Worm (Caenorhabditis elegans) whole organism, early embryonic: Measurements from ENCODE around the gene T07D3.9.
"Not testable (repeated sequence)": the region's sequence is repeated elsewhere in the genome, so short reads cannot be mapped to it uniquely, and the experiment has no call there.

Experiments
- B0310.2 ChIP-seq: sonication (generic microtip); optimal IDR thresholded peaks from 2 replicates; lab custom pipeline; 2016; ENCODE audit warnings: mild to moderate bottlenecking, missing genetic modification characterization, missing compliant biosample characterization
- F13C5.2 ChIP-seq: sonication (generic microtip); optimal IDR thresholded peaks from 2 replicates; lab custom pipeline; 2017; ENCODE audit warnings: mild to moderate bottlenecking, missing genetic modification characterization, inconsistent platforms, missing compliant biosample characterization
- aly-1 ChIP-seq: sonication (generic microtip); optimal IDR thresholded peaks from 2 replicates; lab custom pipeline; 2016; ENCODE audit warnings: missing genetic modification characterization, missing compliant biosample characterization
- ama-1 ChIP-seq: fragments of 150-350 bp; optimal IDR thresholded peaks from 2 replicates; lab custom pipeline; 2014
- ceh-13 ChIP-seq: fragments of 200-800 bp; sonication (Bioruptor generic); optimal IDR thresholded peaks from 2 replicates; lab custom pipeline; 2018; ENCODE audit warnings: mild to moderate bottlenecking, missing genetic modification characterization, missing compliant biosample characterization
- ceh-36 ChIP-seq: sonication (generic microtip); optimal IDR thresholded peaks from 2 replicates; lab custom pipeline; 2016; ENCODE audit warnings: missing genetic modification characterization, inconsistent platforms, missing compliant biosample characterization
- ets-7 ChIP-seq: sonication (generic microtip); optimal IDR thresholded peaks from 2 replicates; lab custom pipeline; 2016; ENCODE audit warnings: missing genotype, missing genetic modification characterization, missing compliant biosample characterization
- flt-1 ChIP-seq: fragments of 200-800 bp; sonication (Bioruptor generic); IDR thresholded peaks from 2 replicates; pipeline ENCODE4 v1.3.6; 2022; ENCODE audit warnings: missing genetic modification characterization, missing compliant biosample characterization
- hmbx-1 ChIP-seq: sonication (generic microtip); optimal IDR thresholded peaks from 2 replicates; lab custom pipeline; 2016; ENCODE audit warnings: mild to moderate bottlenecking, missing genetic modification characterization, missing compliant biosample characterization
- hmg-4 ChIP-seq: fragments of 200-800 bp; sonication (Bioruptor generic); optimal IDR thresholded peaks from 2 replicates; lab custom pipeline; 2018; ENCODE audit warnings: mild to moderate bottlenecking, missing genetic modification characterization, missing compliant biosample characterization
- hnd-1 ChIP-seq: sonication (generic microtip); optimal IDR thresholded peaks from 2 replicates; lab custom pipeline; 2016; ENCODE audit warnings: missing genetic modification characterization, missing compliant biosample characterization
- pes-1 ChIP-seq: fragments of 200-800 bp; sonication (Bioruptor generic); IDR thresholded peaks from 2 replicates; pipeline ENCODE4 v1.3.6; 2022; ENCODE audit warnings: missing genetic modification reagents, missing genetic modification characterization, missing compliant biosample characterization
- scrt-1 ChIP-seq: fragments of 200-800 bp; sonication (Bioruptor generic); IDR thresholded peaks from 2 replicates; pipeline ENCODE4 v1.3.6; 2022; ENCODE audit warnings: missing genetic modification characterization, missing compliant biosample characterization
- sea-1 ChIP-seq: fragments of 200-800 bp; sonication (Bioruptor generic); conservative IDR thresholded peaks from 2 replicates; pipeline ENCODE4 v1.3.6; 2022; ENCODE audit warnings: missing genetic modification characterization, missing compliant biosample characterization
- tbx-11 ChIP-seq: fragments of 200-800 bp; sonication (Bioruptor generic); IDR thresholded peaks from 2 replicates; pipeline ENCODE4 v1.3.6; 2022; ENCODE audit warnings: missing genetic modification characterization, missing compliant biosample characterization
- tbx-37 ChIP-seq: fragments of 200-800 bp; sonication (Bioruptor generic); conservative IDR thresholded peaks from 2 replicates; pipeline ENCODE4 v1.3.6; 2022; ENCODE audit warnings: missing genetic modification reagents, missing genetic modification characterization, missing compliant biosample characterization
- tra-4 ChIP-seq: sonication (generic microtip); optimal IDR thresholded peaks from 2 replicates; lab custom pipeline; 2017; ENCODE audit warnings: missing genetic modification characterization, missing compliant biosample characterization

Gene T07D3.9

DNA sequence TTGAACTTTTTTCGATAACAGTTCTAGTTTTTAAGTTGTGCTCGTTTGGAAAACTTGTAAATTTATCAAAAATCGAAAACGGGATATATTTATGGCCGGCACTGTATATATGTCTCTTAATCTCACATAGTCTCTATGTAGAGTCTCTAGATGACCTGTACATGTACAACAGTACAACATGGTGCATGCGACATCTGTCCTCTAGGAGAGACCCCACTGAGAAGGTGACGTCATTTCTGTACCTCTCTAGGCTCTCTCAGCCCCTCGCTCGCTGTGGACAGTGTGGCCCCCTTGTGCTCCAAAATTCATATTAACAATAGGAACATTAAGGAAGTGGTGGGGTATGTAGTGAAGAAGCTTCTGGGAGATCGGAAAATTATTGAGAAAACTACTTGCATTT, 36.6 kb upstream of the T07D3.9 start:
- TF ChIP-seq ceh-36 (no peak), tra-4 (no peak), sea-1 (GFP tag; lab: Robert Waterston, UW) (0 out of 2 replicates have a peak, but pooled peaks have one; percentile 22), B0310.2 (tag; lab: Kevin White, UChicago) (no peak), tbx-11 (GFP tag; lab: Robert Waterston, UW) (no peak), hnd-1 (tag; lab: Kevin White, UChicago) (no peak)

DNA sequence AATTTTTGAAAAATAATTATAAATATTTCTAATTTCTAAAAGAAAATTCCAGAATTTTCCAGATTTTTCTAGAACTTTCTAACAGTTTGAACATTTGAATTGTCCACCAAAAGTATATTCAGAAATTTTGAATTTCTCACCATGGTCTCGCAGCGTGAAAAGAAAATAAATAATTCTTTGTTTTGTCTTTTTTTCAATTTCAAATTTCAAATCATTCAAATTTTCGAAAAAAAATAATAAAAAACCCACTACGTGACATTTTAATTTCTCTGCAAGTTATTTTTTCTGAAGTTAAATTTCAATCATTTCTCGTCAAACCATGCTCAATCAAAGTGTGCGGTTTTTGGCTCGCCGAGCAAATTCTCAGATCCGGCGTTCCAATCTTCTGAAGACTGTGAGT, 32.0 kb upstream of the T07D3.9 start, which contains the start of gene acs-15:
acs-15 (plus strand) TSS at position 301 of the 400 bp plus-strand sequence.
- TF ChIP-seq tra-4 = no peak

DNA sequence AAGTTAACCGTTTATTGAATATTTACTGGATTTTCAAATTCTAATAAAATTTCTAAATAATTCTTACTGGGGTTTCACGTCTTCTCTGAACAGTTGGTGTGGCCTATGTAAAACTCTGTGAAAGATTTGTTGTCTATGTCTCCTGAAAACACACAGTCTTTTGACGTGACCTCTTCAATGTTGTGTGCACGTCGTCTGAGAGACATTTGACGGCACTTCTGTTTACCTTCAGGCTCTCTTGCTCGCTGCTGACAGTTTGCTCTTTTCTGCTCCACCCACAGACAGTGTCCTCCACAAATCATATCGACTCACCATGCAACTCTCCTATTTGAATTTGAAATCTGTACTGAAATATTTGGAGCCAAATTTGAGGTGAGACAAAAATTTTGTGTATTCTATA, 30.2 kb upstream of the T07D3.9 start, which contains the start of gene fbxc-34:
fbxc-34 (plus strand) TSS at position 301 of the 400 bp plus-strand sequence.
- TF ChIP-seq pes-1 (GFP tag; lab: Robert Waterston, UW); tbx-11 (GFP tag; lab: Robert Waterston, UW); ceh-13 (GFP tag; lab: Kevin White, UChicago): not testable (repeated sequence)

DNA sequence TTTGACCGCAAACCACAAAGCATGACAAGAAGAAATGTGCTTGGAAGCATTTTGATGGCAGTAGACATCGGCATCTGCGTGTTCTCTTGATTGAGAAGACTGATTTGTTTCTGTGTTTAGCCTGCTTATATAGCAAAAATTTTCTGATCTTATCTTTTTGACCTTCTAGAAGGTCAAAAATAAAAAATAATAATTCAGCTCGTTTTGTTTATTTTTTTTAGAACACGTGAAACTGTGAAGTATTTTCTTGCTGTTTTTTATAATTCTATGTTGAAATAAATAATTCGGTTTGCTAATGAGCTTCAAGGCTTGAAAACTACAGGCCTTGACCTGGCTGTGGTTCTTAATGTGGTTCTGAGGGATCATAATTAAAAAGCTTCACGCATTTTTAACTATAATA, 26.6 kb upstream of the T07D3.9 start, which contains the start of gene R07C3.13:
R07C3.13 (minus strand) TSS at position 101 of the 400 bp plus-strand sequence.
- no peak for TF ChIP-seq tra-4
- TF ChIP-seq ama-1 = no peak
- no peak for TF ChIP-seq F13C5.2 (tag; lab: Kevin White, UChicago)
- TF ChIP-seq tbx-11 (GFP tag; lab: Robert Waterston, UW) = no peak
- TF ChIP-seq flt-1 (GFP tag; lab: Robert Waterston, UW) = no peak
- no peak for TF ChIP-seq hmg-4 (GFP tag; lab: Kevin White, UChicago)
- TF ChIP-seq aly-1 (tag; lab: Kevin White, UChicago) = no peak
- no peak for TF ChIP-seq ceh-36
- no peak for TF ChIP-seq scrt-1 (GFP tag; lab: Robert Waterston, UW)

DNA sequence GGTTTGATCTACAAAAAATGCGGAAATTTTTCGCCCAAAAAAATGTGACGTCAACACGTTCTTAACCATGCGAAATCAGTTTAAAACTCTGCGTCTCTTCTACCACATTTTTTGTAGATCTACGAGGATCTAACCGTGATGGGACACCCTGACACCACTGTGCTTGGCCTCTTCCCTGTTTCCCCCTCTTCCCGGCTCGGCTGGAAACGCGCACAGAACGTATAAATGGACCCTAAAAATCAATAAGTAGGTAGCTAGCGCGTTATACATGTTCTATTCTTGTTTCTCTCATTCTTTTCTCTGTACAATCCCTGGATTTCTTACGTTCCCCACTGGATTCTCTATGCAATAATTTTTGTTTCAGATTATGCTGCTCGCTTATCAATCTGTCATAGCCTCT, 22.8 kb upstream of the T07D3.9 start, which contains the start of gene fbxc-28:
fbxc-28 (plus strand) TSS at position 301 of the 400 bp plus-strand sequence.
- TF ChIP-seq ama-1 = no peak
- TF ChIP-seq hnd-1 (tag; lab: Kevin White, UChicago) = no peak
- no peak for TF ChIP-seq aly-1 (tag; lab: Kevin White, UChicago)
- TF ChIP-seq ceh-36 = no peak
- TF ChIP-seq pes-1 (GFP tag; lab: Robert Waterston, UW) = no peak
- TF ChIP-seq ets-7 = no peak
- no peak for TF ChIP-seq tra-4
- TF ChIP-seq F13C5.2 (tag; lab: Kevin White, UChicago) = no peak
- TF ChIP-seq hmg-4 (GFP tag; lab: Kevin White, UChicago) = no peak
- no peak for TF ChIP-seq tbx-37 (GFP tag; lab: Robert Waterston, UW)

DNA sequence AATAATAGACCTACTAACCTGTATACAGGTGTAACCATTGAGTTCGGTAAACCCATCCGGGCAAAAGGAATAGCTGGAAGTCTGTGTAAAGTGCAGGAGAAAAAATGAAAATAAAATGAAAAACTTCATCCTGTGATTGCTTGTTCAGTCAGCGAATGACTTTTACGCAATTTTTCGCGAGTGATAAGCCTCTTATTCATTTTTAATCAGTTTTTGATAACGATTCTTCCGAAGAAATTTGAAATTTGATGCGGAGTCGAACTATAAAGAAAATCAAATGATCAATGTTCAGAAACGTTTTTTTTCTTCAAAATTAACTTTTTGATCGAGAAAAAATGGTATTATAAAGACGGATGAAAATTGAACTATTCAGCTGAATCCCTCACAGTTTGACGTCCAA, 22.1 kb upstream of the T07D3.9 start:
- no peak for TF ChIP-seq ceh-13 (GFP tag; lab: Kevin White, UChicago)
- no peak for TF ChIP-seq sea-1 (GFP tag; lab: Robert Waterston, UW)
- no peak for TF ChIP-seq flt-1 (GFP tag; lab: Robert Waterston, UW)
- no peak for TF ChIP-seq scrt-1 (GFP tag; lab: Robert Waterston, UW)
- TF ChIP-seq B0310.2 (tag; lab: Kevin White, UChicago) = no peak
- no peak for TF ChIP-seq ceh-36
- no peak for TF ChIP-seq tbx-37 (GFP tag; lab: Robert Waterston, UW)
- TF ChIP-seq pes-1 (GFP tag; lab: Robert Waterston, UW) = no peak
- TF ChIP-seq ama-1 = no peak
- TF ChIP-seq tbx-11 (GFP tag; lab: Robert Waterston, UW) = no peak
- no peak for TF ChIP-seq aly-1 (tag; lab: Kevin White, UChicago)
- no peak for TF ChIP-seq tra-4
- no peak for TF ChIP-seq hmbx-1 (tag; lab: Kevin White, UChicago)
- no peak for TF ChIP-seq hmg-4 (GFP tag; lab: Kevin White, UChicago)
- TF ChIP-seq ets-7 = no peak
- TF ChIP-seq F13C5.2 (tag; lab: Kevin White, UChicago) = no peak

DNA sequence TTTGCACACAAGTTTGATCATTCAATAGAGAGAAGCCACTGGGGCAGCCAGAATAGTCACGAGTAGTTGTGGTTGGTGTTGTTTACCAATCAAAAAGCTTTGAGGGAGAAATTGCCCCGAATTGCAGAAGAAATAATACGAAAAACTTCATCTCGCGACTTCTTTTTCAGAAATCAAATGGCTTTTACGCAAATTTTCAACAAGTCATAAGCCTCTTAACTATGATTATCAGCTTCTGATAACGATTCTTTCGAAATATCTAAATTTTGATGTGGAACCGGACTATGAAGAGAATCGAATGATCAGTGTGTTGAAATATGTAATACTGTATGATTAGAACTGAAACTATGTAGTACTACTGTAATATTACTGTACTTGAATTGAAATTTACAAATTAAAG, 19.6 kb upstream of the T07D3.9 start:
- TF ChIP-seq B0310.2 (tag; lab: Kevin White, UChicago) (no peak), tbx-37 (GFP tag; lab: Robert Waterston, UW) (no peak), hnd-1 (tag; lab: Kevin White, UChicago) (no peak), hmg-4 (GFP tag; lab: Kevin White, UChicago) (no peak), scrt-1 (GFP tag; lab: Robert Waterston, UW) (no peak), aly-1 (tag; lab: Kevin White, UChicago) (no peak), tra-4 (no peak), hmbx-1 (tag; lab: Kevin White, UChicago) (no peak), pes-1 (GFP tag; lab: Robert Waterston, UW) (no peak), tbx-11 (GFP tag; lab: Robert Waterston, UW) (no peak), F13C5.2 (tag; lab: Kevin White, UChicago) (no peak), sea-1 (GFP tag; lab: Robert Waterston, UW) (no peak), ets-7 (no peak), flt-1 (GFP tag; lab: Robert Waterston, UW) (no peak), ceh-36 (no peak), ama-1 (no peak), ceh-13 (GFP tag; lab: Kevin White, UChicago) (no peak)

DNA sequence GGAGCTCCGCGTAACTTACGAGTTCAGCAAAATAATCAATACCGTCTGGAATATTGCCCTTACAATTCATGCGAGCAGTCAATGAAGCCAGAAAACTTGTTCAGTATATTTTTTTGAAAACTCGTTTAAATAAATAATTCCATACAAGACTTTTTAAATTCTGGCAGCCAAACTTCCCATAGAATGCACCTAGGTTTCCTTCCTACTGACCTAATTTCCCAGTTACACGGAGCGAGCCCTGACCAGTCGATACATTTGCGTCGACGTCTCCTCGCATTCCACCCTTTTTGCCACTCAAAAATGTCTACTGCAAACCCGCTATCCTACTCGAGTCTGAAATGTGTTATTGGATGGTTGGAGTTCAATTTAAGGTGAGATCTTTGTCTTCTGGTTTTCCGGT, 16.6 kb upstream of the T07D3.9 start, which contains the start of gene fbxc-30:
fbxc-30 (plus strand) TSS at position 301 of the 400 bp plus-strand sequence.
- TF ChIP-seq ceh-13 (GFP tag; lab: Kevin White, UChicago) (no peak), aly-1 (tag; lab: Kevin White, UChicago) (no peak), flt-1 (GFP tag; lab: Robert Waterston, UW) (no peak), scrt-1 (GFP tag; lab: Robert Waterston, UW) (no peak), hnd-1 (tag; lab: Kevin White, UChicago) (no peak), F13C5.2 (tag; lab: Kevin White, UChicago) (no peak), tra-4 (no peak), tbx-37 (GFP tag; lab: Robert Waterston, UW) (no peak), pes-1 (GFP tag; lab: Robert Waterston, UW) (no peak), B0310.2 (tag; lab: Kevin White, UChicago) (no peak)
